Worm (Caenorhabditis elegans) whole organism, L4 larva: Measurements from ENCODE around the gene nlp-56.

Experiments
- F10B5.3 ChIP-seq: sonication (generic microtip); optimal IDR thresholded peaks from 2 replicates; lab custom pipeline; 2016; ENCODE audit warnings: mild to moderate bottlenecking, missing genetic modification characterization, missing compliant biosample characterization
- F26F4.8 ChIP-seq: fragments of 200-800 bp; sonication (Bioruptor generic); conservative IDR thresholded peaks from 2 replicates; pipeline ENCODE4 v1.3.6; 2022; ENCODE audit warnings: missing genetic modification characterization, missing compliant biosample characterization
- F37D6.2 ChIP-seq: sonication (generic microtip); optimal IDR thresholded peaks from 2 replicates; lab custom pipeline; 2016; ENCODE audit warnings: mild to moderate bottlenecking, missing genetic modification characterization, missing compliant biosample characterization
- F44E2.7 ChIP-seq: fragments of 200-800 bp; sonication (Bioruptor generic); IDR thresholded peaks from 2 replicates; pipeline ENCODE4 v2.1.2; 2022; ENCODE audit warnings: missing genetic modification characterization, missing compliant biosample characterization
- F49E8.2 ChIP-seq: sonication (generic microtip); optimal IDR thresholded peaks from 2 replicates; lab custom pipeline; 2016; ENCODE audit warnings: missing compliant biosample characterization, mild to moderate bottlenecking, missing genetic modification characterization, borderline replicate concordance
- Y48G9A.11 ChIP-seq: fragments of 200-800 bp; sonication (Bioruptor generic); IDR thresholded peaks from 2 replicates; pipeline ENCODE4 v1.3.6; 2022; ENCODE audit warnings: missing genetic modification reagents, missing genetic modification characterization, missing compliant biosample characterization
- ZK546.5 ChIP-seq, 2 experiments: sonication (generic microtip); optimal IDR thresholded peaks; 2 replicates each; lab custom pipeline; 2017; ENCODE audit warnings: missing biosample characterization in 2 of 2, missing genetic modification characterization in 2 of 2
- arid-1 ChIP-seq: fragments of 200-800 bp; sonication (Bioruptor generic); conservative IDR thresholded peaks from 2 replicates; pipeline ENCODE4 v1.3.6; 2022; ENCODE audit warnings: missing genetic modification reagents, missing genetic modification characterization, missing compliant biosample characterization
- ceh-20 ChIP-seq: fragments of 200-800 bp; sonication (Bioruptor generic); IDR thresholded peaks from 2 replicates; pipeline ENCODE4 v1.3.6; 2022; ENCODE audit warnings: missing genetic modification reagents, missing genetic modification characterization, missing compliant biosample characterization
- ceh-32 ChIP-seq: sonication (generic microtip); optimal IDR thresholded peaks from 2 replicates; lab custom pipeline; 2016; ENCODE audit warnings: mild to moderate bottlenecking, missing genetic modification characterization, missing compliant biosample characterization; ENCODE audit not compliant: poor library complexity
- ceh-62 ChIP-seq: sonication (generic microtip); optimal IDR thresholded peaks from 2 replicates; lab custom pipeline; 2017; ENCODE audit warnings: missing biosample characterization, missing genetic modification characterization
- daf-12 ChIP-seq: fragments of 150-350 bp; optimal IDR thresholded peaks from 2 replicates; lab custom pipeline; 2014; ENCODE audit warnings: missing biosample characterization, missing genetic modification reagents, missing genetic modification characterization
- daf-16 ChIP-seq, 3 experiments: sonication (generic microtip); optimal IDR thresholded peaks; 2 replicates each; lab custom pipeline; 2016 to 2017; ENCODE audit warnings: missing genetic modification characterization in 3 of 3, missing genetic modification reagents in 3 of 3, mild to moderate bottlenecking in 2 of 3, missing compliant biosample characterization in 2 of 3, missing biosample characterization in 1 of 3, moderate library complexity in 1 of 3
- daf-19 ChIP-seq: fragments of 200-800 bp; sonication (Bioruptor generic); conservative IDR thresholded peaks from 2 replicates; pipeline ENCODE4 v1.3.6; 2022; ENCODE audit warnings: missing genetic modification characterization, missing compliant biosample characterization
- dmd-8 ChIP-seq: fragments of 200-800 bp; sonication (Bioruptor generic); IDR thresholded peaks from 2 replicates; pipeline ENCODE4 v1.3.6; 2022; ENCODE audit warnings: missing genetic modification characterization, missing compliant biosample characterization
- dmd-9 ChIP-seq: fragments of 200-800 bp; sonication (Bioruptor generic); IDR thresholded peaks from 2 replicates; pipeline ENCODE4 v1.3.6; 2022; ENCODE audit warnings: missing genetic modification reagents, missing genetic modification characterization, missing compliant biosample characterization
- egl-43 ChIP-seq: fragments of 200-800 bp; sonication (Bioruptor generic); IDR thresholded peaks from 2 replicates; pipeline ENCODE4 v1.3.6; 2022; ENCODE audit warnings: missing genetic modification reagents, missing genetic modification characterization, missing compliant biosample characterization
- gei-8 ChIP-seq: fragments of 200-800 bp; sonication (Bioruptor generic); optimal IDR thresholded peaks from 2 replicates; lab custom pipeline; 2018; ENCODE audit warnings: mild to moderate bottlenecking, missing genetic modification characterization, missing compliant biosample characterization
- hlh-30 ChIP-seq: sonication (generic microtip); optimal IDR thresholded peaks from 2 replicates; lab custom pipeline; 2017; ENCODE audit warnings: antibody characterized with exemption, mild to moderate bottlenecking, missing genetic modification characterization, missing compliant biosample characterization; ENCODE audit not compliant: insufficient read depth
- hmg-1.1 ChIP-seq: fragments of 200-800 bp; sonication (Bioruptor generic); IDR thresholded peaks from 2 replicates; pipeline ENCODE4 v1.3.6; 2022; ENCODE audit warnings: missing genetic modification reagents, missing genetic modification characterization, missing compliant biosample characterization
- jun-1 ChIP-seq: fragments of 150-350 bp; optimal IDR thresholded peaks from 2 replicates; lab custom pipeline; 2014; ENCODE audit warnings: missing biosample characterization, missing genetic modification reagents, missing genetic modification characterization
- lin-1 ChIP-seq: fragments of 200-800 bp; sonication (Bioruptor generic); IDR thresholded peaks from 2 replicates; pipeline ENCODE4 v1.3.6; 2022; ENCODE audit warnings: missing genetic modification reagents, missing genetic modification characterization, missing compliant biosample characterization
- lin-13 ChIP-seq: fragments of 150-350 bp; optimal IDR thresholded peaks from 2 replicates; lab custom pipeline; 2014; ENCODE audit warnings: missing biosample characterization, missing genetic modification reagents, missing genetic modification characterization
- lin-38 ChIP-seq: fragments of 200-800 bp; sonication (Bioruptor generic); IDR thresholded peaks from 2 replicates; pipeline ENCODE4 v1.3.6; 2022; ENCODE audit warnings: missing genetic modification reagents, missing genetic modification characterization, missing compliant biosample characterization
- lsy-2 ChIP-seq, 2 experiments: fragments of 150-350 bp in 1 of 2; sonication (generic microtip) in 1 of 2; optimal IDR thresholded peaks; 2 replicates each; lab custom pipeline; 2014 to 2017; ENCODE audit warnings: missing biosample characterization in 2 of 2, missing genetic modification characterization in 2 of 2
- mdl-1 ChIP-seq, 2 experiments: fragments of 150-350 bp in 1 of 2; sonication (generic microtip) in 1 of 2; optimal IDR thresholded peaks; 2 replicates each; lab custom pipeline; 2014 to 2017; ENCODE audit warnings: missing biosample characterization in 2 of 2, missing genetic modification characterization in 2 of 2
- mdt-29 ChIP-seq: fragments of 200-800 bp; sonication (Bioruptor generic); IDR thresholded peaks from 2 replicates; pipeline ENCODE4 v1.3.6; 2022; ENCODE audit warnings: missing genetic modification reagents, missing genetic modification characterization, missing compliant biosample characterization
- mep-1 ChIP-seq: fragments of 150-350 bp; sonication (generic microtip); optimal IDR thresholded peaks from 3 replicates; lab custom pipeline; 2014; ENCODE audit warnings: missing biosample characterization, missing genetic modification characterization
- mes-2 ChIP-seq: sonication (generic microtip); optimal IDR thresholded peaks from 2 replicates; lab custom pipeline; 2016; ENCODE audit warnings: missing genotype, mild to moderate bottlenecking, missing genetic modification characterization, missing compliant biosample characterization; ENCODE audit not compliant: poor library complexity, severe bottlenecking
- mxl-2 ChIP-seq: fragments of 200-800 bp; sonication (Bioruptor generic); conservative IDR thresholded peaks from 2 replicates; pipeline ENCODE4 v1.3.6; 2022; ENCODE audit warnings: missing genetic modification reagents, missing genetic modification characterization, missing compliant biosample characterization
- mxl-3 ChIP-seq: fragments of 200-800 bp; sonication (Bioruptor generic); optimal IDR thresholded peaks from 2 replicates; lab custom pipeline; 2018; ENCODE audit warnings: mild to moderate bottlenecking, missing genetic modification characterization, missing compliant biosample characterization
- nhr-102 ChIP-seq: sonication (generic microtip); optimal IDR thresholded peaks from 2 replicates; lab custom pipeline; 2016; ENCODE audit warnings: mild to moderate bottlenecking, missing genetic modification characterization, moderate library complexity, missing compliant biosample characterization
- nhr-111 ChIP-seq: fragments of 200-800 bp; sonication (Bioruptor generic); optimal IDR thresholded peaks from 2 replicates; lab custom pipeline; 2018; ENCODE audit warnings: mild to moderate bottlenecking, missing genetic modification characterization, missing compliant biosample characterization
- nhr-28 ChIP-seq: fragments of 150-350 bp; optimal IDR thresholded peaks from 2 replicates; lab custom pipeline; 2014; ENCODE audit warnings: missing biosample characterization, missing genetic modification characterization
- nhr-6 ChIP-seq: fragments of 150-350 bp; optimal IDR thresholded peaks from 2 replicates; lab custom pipeline; 2014; ENCODE audit warnings: missing biosample characterization, missing genetic modification characterization
- nhr-76 ChIP-seq: fragments of 150-350 bp; optimal IDR thresholded peaks from 2 replicates; lab custom pipeline; 2014; ENCODE audit warnings: missing biosample characterization, missing genetic modification characterization
- pha-4 ChIP-seq, 2 experiments: fragments of 150-350 bp in 1 of 2; fragments of 200-800 bp in 1 of 2; sonication (Bioruptor generic) in 1 of 2; IDR thresholded peaks in 1 of 2; optimal IDR thresholded peaks in 1 of 2; 2 replicates each; pipeline versions ENCODE4 v1.3.6 to Lab custom; 2014 to 2022; ENCODE audit warnings: missing genetic modification characterization in 2 of 2, missing genetic modification reagents in 2 of 2, missing biosample characterization in 1 of 2, missing compliant biosample characterization in 1 of 2
- pqm-1 ChIP-seq: sonication (generic microtip); optimal IDR thresholded peaks from 2 replicates; lab custom pipeline; 2017; ENCODE audit warnings: missing biosample characterization, missing genetic modification characterization
- rbr-2 ChIP-seq: sonication (generic microtip); optimal IDR thresholded peaks from 2 replicates; lab custom pipeline; 2016; ENCODE audit warnings: missing genotype, missing genetic modification characterization, missing compliant biosample characterization
- saeg-2 ChIP-seq: fragments of 200-800 bp; sonication (Bioruptor generic); IDR thresholded peaks from 2 replicates; pipeline ENCODE4 v1.3.6; 2022; ENCODE audit warnings: missing genetic modification reagents, missing genetic modification characterization, missing compliant biosample characterization
- skn-1 ChIP-seq: fragments of 150-350 bp; optimal IDR thresholded peaks from 2 replicates; lab custom pipeline; 2014; ENCODE audit warnings: missing biosample characterization, missing genetic modification characterization
- tag-97 ChIP-seq: fragments of 200-800 bp; sonication (Bioruptor generic); IDR thresholded peaks from 2 replicates; pipeline ENCODE4 v1.3.6; 2022; ENCODE audit warnings: missing genetic modification characterization, missing compliant biosample characterization
- tra-1 ChIP-seq: fragments of 200-800 bp; sonication (Bioruptor generic); IDR thresholded peaks from 2 replicates; pipeline ENCODE4 v1.3.6; 2022; ENCODE audit warnings: missing genetic modification reagents, missing genetic modification characterization, missing compliant biosample characterization
- unc-39 ChIP-seq: sonication (generic microtip); optimal IDR thresholded peaks from 2 replicates; lab custom pipeline; 2017; ENCODE audit warnings: missing biosample characterization, missing genetic modification characterization
- zag-1 ChIP-seq: fragments of 150-350 bp; optimal IDR thresholded peaks from 2 replicates; lab custom pipeline; 2014; ENCODE audit warnings: missing biosample characterization, missing genetic modification characterization
- zfp-2 ChIP-seq: sonication (generic microtip); optimal IDR thresholded peaks from 2 replicates; lab custom pipeline; 2016; ENCODE audit warnings: mild to moderate bottlenecking, missing genetic modification characterization, missing compliant biosample characterization
- zip-11 ChIP-seq: fragments of 200-800 bp; sonication (Bioruptor generic); IDR thresholded peaks from 2 replicates; pipeline ENCODE4 v1.3.6; 2022; ENCODE audit warnings: missing genetic modification characterization, missing compliant biosample characterization

The nlp-56 gene

DNA sequence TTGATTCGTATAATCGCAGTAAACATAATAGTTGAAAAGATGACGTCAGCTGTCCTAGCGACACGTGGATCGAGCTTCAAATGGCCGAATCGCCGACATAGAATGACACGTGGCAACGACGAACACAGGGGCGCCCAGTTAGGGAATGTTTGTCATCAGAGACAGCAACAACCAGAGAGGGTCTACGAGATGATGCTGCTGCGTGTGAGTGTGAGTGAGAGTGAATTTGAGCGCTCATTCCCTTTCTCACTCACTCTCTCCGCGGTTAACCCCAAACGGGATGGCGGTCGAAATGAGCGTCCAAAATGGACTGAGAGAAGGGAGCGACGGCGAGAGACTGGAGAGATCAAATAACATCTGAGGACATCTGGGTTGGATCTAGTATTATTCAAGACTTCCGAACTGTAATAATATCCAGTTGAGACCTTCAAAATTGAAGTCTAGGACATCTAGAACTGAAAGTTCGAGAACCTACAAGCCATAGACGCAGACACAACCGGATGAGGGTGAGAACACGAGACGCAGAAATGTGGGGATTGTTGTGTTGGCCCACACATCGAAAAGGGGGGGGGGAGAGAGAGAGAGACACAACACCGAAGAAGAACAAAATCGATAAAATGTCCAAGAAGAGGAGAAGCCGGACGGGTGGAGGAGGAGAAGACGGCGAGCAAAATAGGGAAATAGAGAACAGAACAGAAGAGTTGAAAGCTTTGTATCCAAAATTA lies 9.5 kb upstream of the nlp-56 start (continued):
- no peak for TF ChIP-seq F26F4.8 (GFP tag; lab: Robert Waterston, UW)
- no peak for TF ChIP-seq ZK546.5 (tag; optimal IDR thresholded peaks at IDR 0.05; lab: Kevin White, UChicago)
- peak; percentile 74 for TF ChIP-seq mes-2 (tag; lab: Kevin White, UChicago)
- TF ChIP-seq gei-8 (GFP tag; lab: Kevin White, UChicago): no peak
- no peak for TF ChIP-seq F10B5.3 (tag; lab: Kevin White, UChicago)
- no peak for TF ChIP-seq dmd-8 (GFP tag; lab: Robert Waterston, UW)
- no peak for TF ChIP-seq zag-1 (tag; lab: Kevin White, UChicago)
- TF ChIP-seq egl-43 (GFP tag; lab: Robert Waterston, UW): 0 out of 2 replicates have a peak, but pooled peaks have one; percentile 15
- TF ChIP-seq mep-1 (tag; lab: Kevin White, UChicago): peak; percentile 89
- TF ChIP-seq ceh-20 (GFP tag; lab: Robert Waterston, UW): peak; percentile 36; the same call in 1 of the 2 replicates
- peak; percentile 49 to 68 for TF ChIP-seq lsy-2 (tag; optimal IDR thresholded peaks at IDR 0.05; lab: Kevin White, UChicago)
- no peak for TF ChIP-seq lin-1 (GFP tag; lab: Robert Waterston, UW)
- TF ChIP-seq daf-19 (GFP tag; lab: Robert Waterston, UW): no peak
- 0 out of 2 replicates have a peak, but pooled peaks have one; percentile 7 for TF ChIP-seq arid-1 (GFP tag; lab: Robert Waterston, UW)
- no peak for TF ChIP-seq F49E8.2
- no peak for TF ChIP-seq mdt-29 (GFP tag; lab: Robert Waterston, UW)
- peak; percentile 40; the same call in 1 of the 2 replicates for TF ChIP-seq lin-38 (GFP tag; lab: Robert Waterston, UW)
- no peak for TF ChIP-seq F44E2.7
- peak; percentile 36 for TF ChIP-seq nhr-102
- TF ChIP-seq zfp-2 (tag; lab: Kevin White, UChicago): no peak
- TF ChIP-seq F37D6.2 (tag; lab: Kevin White, UChicago): peak; percentile 52
- peak; percentile 53 for TF ChIP-seq nhr-28
- TF ChIP-seq mxl-3 (GFP tag; lab: Kevin White, UChicago): peak; percentile 93
- no peak for TF ChIP-seq tra-1
- no peak for TF ChIP-seq nhr-76 (tag; lab: Kevin White, UChicago)
- no peak for TF ChIP-seq tag-97
- TF ChIP-seq unc-39: no peak
- TF ChIP-seq lin-13 (GFP tag; lab: Kevin White, UChicago): no peak
- no peak for TF ChIP-seq zip-11 (GFP tag; lab: Robert Waterston, UW)
- no peak for TF ChIP-seq skn-1 (tag; lab: Kevin White, UChicago)
- peak; percentile 94 for TF ChIP-seq hlh-30 (tag; lab: Kevin White, UChicago)
- TF ChIP-seq mdl-1 (tag; optimal IDR thresholded peaks at IDR 0.05; lab: Kevin White, UChicago): peak; percentile 61 to 88
- no peak for TF ChIP-seq pqm-1
- TF ChIP-seq daf-12 (tag; lab: Kevin White, UChicago): no peak
- no peak for TF ChIP-seq dmd-9 (GFP tag; lab: Robert Waterston, UW)
- TF ChIP-seq daf-16 (GFP tag; optimal IDR thresholded peaks at IDR 0.05; lab: Kevin White, UChicago): no peak
- peak; percentile 85 for TF ChIP-seq daf-16 (tag; optimal IDR thresholded peaks at IDR 0.05; lab: Kevin White, UChicago)
- peak; percentile 57 for TF ChIP-seq nhr-6 (tag; lab: Kevin White, UChicago)
- no peak for TF ChIP-seq Y48G9A.11
- peak; percentile 14; the same call in 1 of the 2 replicates for TF ChIP-seq pha-4 (GFP tag; IDR thresholded peaks at IDR 0.05; lab: Robert Waterston, UW)
- TF ChIP-seq pha-4 (tag; optimal IDR thresholded peaks at IDR 0.05; lab: Kevin White, UChicago): no peak
- TF ChIP-seq ceh-32 (tag; lab: Kevin White, UChicago): no peak
- no peak for TF ChIP-seq ceh-62 (tag; lab: Kevin White, UChicago)
- TF ChIP-seq hmg-1.1 (GFP tag; lab: Robert Waterston, UW): peak; percentile 62; the same call in 1 of the 2 replicates
- no peak for TF ChIP-seq nhr-111
- TF ChIP-seq jun-1 (tag; lab: Kevin White, UChicago): no peak
- peak; percentile 60 for TF ChIP-seq rbr-2 (tag; lab: Kevin White, UChicago)
- no peak for TF ChIP-seq mxl-2 (GFP tag; lab: Robert Waterston, UW)
- 0 out of 2 replicates have a peak, but pooled peaks have one; percentile 5 for TF ChIP-seq saeg-2 (GFP tag; lab: Robert Waterston, UW)
